Worm (Caenorhabditis elegans): ENCODE measurements around the gene C35C5.10.

The C35C5.10 gene

DNA sequence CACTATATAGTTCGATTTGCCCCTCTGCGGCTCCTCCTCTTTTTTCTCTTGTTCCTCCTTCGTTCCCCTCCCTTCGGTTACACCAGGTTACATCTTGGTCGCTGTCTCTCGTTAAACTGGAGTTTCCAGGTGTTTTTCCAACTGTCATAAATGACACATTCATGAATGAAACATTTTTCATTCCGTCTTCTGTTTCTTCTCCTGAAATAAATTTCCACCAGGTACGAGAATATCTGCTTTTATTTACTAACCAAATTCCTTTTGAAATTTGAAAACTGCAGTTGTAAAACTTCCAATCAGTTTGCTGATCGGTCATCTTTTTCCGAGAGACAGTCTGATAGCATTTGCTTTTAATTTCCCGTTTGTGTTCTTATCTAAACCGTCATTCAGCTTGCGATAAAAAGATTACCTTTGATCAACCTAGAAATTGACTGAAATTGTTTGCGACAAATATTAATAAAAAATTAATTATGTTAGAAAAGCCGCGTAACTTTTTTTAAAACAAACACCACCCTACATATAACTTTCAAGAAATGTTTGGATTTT is at the start of gene C35C5.10:
TSS of gene C35C5.10 (plus strand) at position 51 of the 546 bp plus-strand sequence.
- TF ChIP-seq egl-27 (tag; optimal IDR thresholded peaks at IDR 0.05) (no peak), F10B5.3 (tag; optimal IDR thresholded peaks at IDR 0.05) (no peak), hlh-11 (tag; optimal IDR thresholded peaks at IDR 0.05) (peak; percentile 43), nhr-28 (tag; optimal IDR thresholded peaks at IDR 0.05) (peak; percentile 47), mep-1 (tag; optimal IDR thresholded peaks at IDR 0.05) (no peak), dmd-6 (GFP tag; IDR thresholded peaks at IDR 0.05) (peak; percentile 68), aha-1 (tag) (peak; percentile 22), pqm-1 (tag; optimal IDR thresholded peaks at IDR 0.05) (peak; percentile 60), daf-16 (GFP tag; optimal IDR thresholded peaks at IDR 0.05) (no peak), daf-16 (tag; optimal IDR thresholded peaks at IDR 0.05) (peak; percentile 62), dve-1 (tag; optimal IDR thresholded peaks at IDR 0.05; ENCODE audit: insufficient read depth) (peak; percentile 27)

DNA sequence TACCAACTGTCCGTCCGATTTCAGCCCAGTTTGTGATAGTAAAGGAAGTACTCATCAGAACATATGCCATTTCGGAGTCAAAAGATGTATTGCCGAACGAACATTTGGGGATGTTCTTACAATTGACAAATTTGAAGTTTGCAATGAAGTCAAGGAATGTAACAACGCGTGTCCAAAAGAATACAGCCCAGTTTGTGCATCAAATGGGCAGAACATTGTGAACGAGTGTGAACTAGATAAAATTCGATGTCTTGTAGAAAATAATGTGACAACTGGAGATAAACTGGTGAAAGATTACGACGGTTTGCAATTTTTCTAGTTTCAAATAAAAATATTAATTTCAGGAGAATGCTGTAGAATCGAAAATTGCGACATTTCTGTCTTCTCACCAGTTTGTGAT is 48.2 kb upstream of the C35C5.10 start:
- TF ChIP-seq fkh-10 (GFP tag; optimal IDR thresholded peaks at IDR 0.05) (no peak), unc-62 (GFP tag; optimal IDR thresholded peaks at IDR 0.05 in 1 of 2) (peak in 1 of 2 experiments; percentile 91), unc-62 (tag; optimal IDR thresholded peaks at IDR 0.05) (no peak), gei-8 (GFP tag; optimal IDR thresholded peaks at IDR 0.05) (no peak)

DNA sequence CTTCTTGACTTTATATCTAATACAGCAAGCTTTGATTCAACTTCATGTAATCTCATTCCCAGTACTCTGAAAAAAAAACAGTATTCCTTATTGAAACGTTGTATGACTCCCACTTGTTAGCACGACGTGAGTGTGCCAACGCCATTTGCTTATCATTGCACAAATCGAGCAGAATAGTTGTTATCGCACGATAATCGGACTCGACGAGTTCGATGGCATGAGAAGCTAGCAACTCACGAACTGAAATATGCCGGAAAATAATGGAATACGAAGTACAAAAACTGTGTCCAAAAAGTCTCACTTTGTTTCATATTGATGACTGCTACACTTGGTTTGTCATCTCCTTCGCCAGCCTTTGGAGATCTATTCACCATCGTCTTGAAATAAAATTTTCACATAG is 46.5 kb upstream of the C35C5.10 start:
- no peak for TF ChIP-seq nhr-42 (GFP tag; IDR thresholded peaks at IDR 0.05)
- TF ChIP-seq pha-4 (GFP tag; IDR thresholded peaks at IDR 0.05), result no peak
- no peak for TF ChIP-seq pha-4 (tag; optimal IDR thresholded peaks at IDR 0.05)
- no peak for TF ChIP-seq unc-130 (GFP tag; optimal IDR thresholded peaks at IDR 0.05)
- no peak for TF ChIP-seq mxl-2 (GFP tag; conservative IDR thresholded peaks at IDR 0.05)
- peak; percentile 90 for TF ChIP-seq nhr-28 (tag; optimal IDR thresholded peaks at IDR 0.05)
- no peak for TF ChIP-seq nhr-6 (tag; optimal IDR thresholded peaks at IDR 0.05)
- no peak for TF ChIP-seq ctbp-1 (GFP tag; IDR thresholded peaks at IDR 0.05)
- no peak for TF ChIP-seq zfp-3 (GFP tag; conservative IDR thresholded peaks at IDR 0.05)
- no peak for TF ChIP-seq F49E8.2 (tag; optimal IDR thresholded peaks at IDR 0.05; ENCODE audit: borderline replicate concordance)
- TF ChIP-seq lim-7 (GFP tag; IDR thresholded peaks at IDR 0.05), result no peak
- TF ChIP-seq nhr-111 (GFP tag; optimal IDR thresholded peaks at IDR 0.05), result no peak
- no peak for TF ChIP-seq madf-5 (GFP tag; IDR thresholded peaks at IDR 0.05)
- no peak for TF ChIP-seq set-16 (GFP tag; IDR thresholded peaks at IDR 0.05)
- TF ChIP-seq mdt-29 (GFP tag; IDR thresholded peaks at IDR 0.05), result no peak
- TF ChIP-seq Y75B8A.6 (GFP tag; IDR thresholded peaks at IDR 0.05), result no peak
- TF ChIP-seq lin-39 (tag; optimal IDR thresholded peaks at IDR 0.05), result no peak
- TF ChIP-seq ama-1 (optimal IDR thresholded peaks at IDR 0.05), result no peak
- TF ChIP-seq zag-1 (tag; optimal IDR thresholded peaks at IDR 0.05), result no peak
- no peak for TF ChIP-seq duxl-1 (tag; optimal IDR thresholded peaks at IDR 0.05; ENCODE audit: poor library complexity)
- peak; percentile 96 for TF ChIP-seq pqm-1 (tag; optimal IDR thresholded peaks at IDR 0.05)
- no peak for TF ChIP-seq nhr-102 (tag; optimal IDR thresholded peaks at IDR 0.05)
- TF ChIP-seq nhr-237 (tag; optimal IDR thresholded peaks at IDR 0.05), result no peak
- TF ChIP-seq nhr-77 (tag; optimal IDR thresholded peaks at IDR 0.05), result peak; percentile 39
- peak in 1 of 2 experiments; percentile 24 for TF ChIP-seq mdl-1 (tag; optimal IDR thresholded peaks at IDR 0.05)
- TF ChIP-seq Y48G9A.11 (GFP tag; IDR thresholded peaks at IDR 0.05), result no peak
- no peak for TF ChIP-seq ceh-82 (tag; optimal IDR thresholded peaks at IDR 0.05)
- TF ChIP-seq nhr-25 (tag; optimal IDR thresholded peaks at IDR 0.05; ENCODE audit: borderline replicate concordance, insufficient read depth), result no peak
- TF ChIP-seq ceh-32 (tag; optimal IDR thresholded peaks at IDR 0.05; ENCODE audit: poor library complexity), result no peak
- TF ChIP-seq lsy-2 (tag; optimal IDR thresholded peaks at IDR 0.05), result no peak
- TF ChIP-seq tra-1 (GFP tag; IDR thresholded peaks at IDR 0.05), result 0 out of 2 replicates have a peak, but pooled peaks have one; percentile 17
- TF ChIP-seq dmd-6 (GFP tag; IDR thresholded peaks at IDR 0.05), result peak; percentile 81
- TF ChIP-seq gei-8 (GFP tag; optimal IDR thresholded peaks at IDR 0.05), result no peak
- no peak for TF ChIP-seq dmd-8 (GFP tag; IDR thresholded peaks at IDR 0.05)
- TF ChIP-seq cey-2 (tag; optimal IDR thresholded peaks at IDR 0.05; ENCODE audit: borderline replicate concordance, insufficient read depth), result no peak
- no peak for TF ChIP-seq ZK337.2 (GFP tag; IDR thresholded peaks at IDR 0.05)
- 0 out of 2 replicates have a peak, but pooled peaks have one; percentile 26 for TF ChIP-seq php-3 (GFP tag; IDR thresholded peaks at IDR 0.05)
